Worm (Caenorhabditis elegans) whole organism, L1 larva: ENCODE measurements around the gene irld-65.

Experiments used
- C34B4.2 ChIP-seq: sonication (generic microtip); optimal IDR thresholded peaks from 2 replicates; lab custom pipeline; 2017; ENCODE audit warnings: mild to moderate bottlenecking, missing genetic modification characterization, missing compliant biosample characterization
- F16B12.6 ChIP-seq: fragments of 150-350 bp; optimal IDR thresholded peaks from 2 replicates; lab custom pipeline; 2014; ENCODE audit warnings: missing biosample characterization, missing genetic modification characterization
- alr-1 ChIP-seq: fragments of 200-800 bp; sonication (Bioruptor generic); optimal IDR thresholded peaks from 2 replicates; lab custom pipeline; 2018; ENCODE audit warnings: borderline replicate concordance, mild to moderate bottlenecking, missing genetic modification characterization, missing compliant biosample characterization
- ceh-63 ChIP-seq: fragments of 200-800 bp; sonication (Bioruptor generic); optimal IDR thresholded peaks from 2 replicates; lab custom pipeline; 2018; ENCODE audit warnings: mild to moderate bottlenecking, missing genetic modification characterization, missing compliant biosample characterization
- ceh-8 ChIP-seq: fragments of 200-800 bp; sonication (Bioruptor generic); optimal IDR thresholded peaks from 2 replicates; lab custom pipeline; 2018; ENCODE audit warnings: mild to moderate bottlenecking, missing genetic modification characterization, moderate library complexity, missing compliant biosample characterization
- ceh-82 ChIP-seq, 3 experiments: fragments of 150-350 bp in 1 of 3; sonication (generic microtip) in 2 of 3; optimal IDR thresholded peaks; 2 replicates each; lab custom pipeline; 2014 to 2017; ENCODE audit warnings: missing biosample characterization in 3 of 3, missing genetic modification characterization in 3 of 3
- ceh-90 ChIP-seq: sonication (generic microtip); optimal IDR thresholded peaks from 2 replicates; lab custom pipeline; 2016; ENCODE audit warnings: missing genetic modification characterization, missing compliant biosample characterization
- ces-1 ChIP-seq: fragments of 150-350 bp; optimal IDR thresholded peaks from 2 replicates; lab custom pipeline; 2014; ENCODE audit warnings: missing biosample characterization, missing genetic modification reagents, missing genetic modification characterization
- dpl-1 ChIP-seq, 3 experiments: fragments of 150-350 bp in 2 of 3; sonication (generic microtip) in 1 of 3; optimal IDR thresholded peaks; 2 replicates each; lab custom pipeline; 2014 to 2017; ENCODE audit warnings: missing biosample characterization in 3 of 3, missing genetic modification characterization in 3 of 3, missing genetic modification reagents in 3 of 3
- dsc-1 ChIP-seq: sonication (generic microtip); optimal IDR thresholded peaks from 2 replicates; lab custom pipeline; 2016; ENCODE audit warnings: mild to moderate bottlenecking, missing genetic modification characterization, missing compliant biosample characterization
- efl-1 ChIP-seq, 4 experiments: fragments of 150-350 bp; optimal IDR thresholded peaks in 3 of 4; peaks in 1 of 4; 1 replicate in 1 of 4; 2 replicates in 3 of 4; lab custom pipeline; 2014; ENCODE audit warnings: missing biosample characterization in 2 of 4, missing genetic modification characterization in 2 of 4, missing genetic modification reagents in 2 of 4
- elt-3 ChIP-seq, 6 experiments: fragments of 150-350 bp in 1 of 6; sonication (generic microtip); optimal IDR thresholded peaks; 2 replicates each; lab custom pipeline; 2017 to 2018; ENCODE audit warnings: missing biosample characterization in 6 of 6, missing genetic modification characterization in 6 of 6, inconsistent platforms in 1 of 6
- grh-1 ChIP-seq: fragments of 200-800 bp; sonication (Bioruptor generic); IDR thresholded peaks from 2 replicates; pipeline ENCODE4 v1.3.6; 2022; ENCODE audit warnings: missing genetic modification reagents, missing genetic modification characterization, missing compliant biosample characterization
- hlh-4 ChIP-seq: sonication (generic microtip); optimal IDR thresholded peaks from 2 replicates; lab custom pipeline; 2016; ENCODE audit warnings: mild to moderate bottlenecking, missing genetic modification characterization, missing compliant biosample characterization
- irx-1 ChIP-seq: sonication (generic microtip); optimal IDR thresholded peaks from 2 replicates; lab custom pipeline; 2016; ENCODE audit warnings: missing genetic modification characterization, missing compliant biosample characterization
- lin-13 ChIP-seq: fragments of 150-350 bp; optimal IDR thresholded peaks from 2 replicates; lab custom pipeline; 2014; ENCODE audit warnings: missing biosample characterization, missing genetic modification reagents, missing genetic modification characterization
- lin-35 ChIP-seq, 2 experiments: fragments of 150-350 bp; optimal IDR thresholded peaks; 2 replicates each; lab custom pipeline; 2014; ENCODE audit warnings: missing biosample characterization in 2 of 2, missing genetic modification characterization in 2 of 2, missing genetic modification reagents in 2 of 2
- lsy-2 ChIP-seq, 2 experiments: fragments of 150-350 bp; optimal IDR thresholded peaks; 2 replicates each; lab custom pipeline; 2014; ENCODE audit warnings: missing biosample characterization in 2 of 2, missing genetic modification characterization in 2 of 2
- mab-9 ChIP-seq: fragments of 200-800 bp; sonication (Bioruptor generic); IDR thresholded peaks from 2 replicates; pipeline ENCODE4 v1.3.6; 2022; ENCODE audit warnings: missing genetic modification reagents, missing genetic modification characterization, missing compliant biosample characterization
- mdl-1 ChIP-seq, 2 experiments: fragments of 150-350 bp; optimal IDR thresholded peaks; 2 replicates each; lab custom pipeline; 2014 to 2017; ENCODE audit warnings: missing biosample characterization in 2 of 2, missing genetic modification characterization in 2 of 2, inconsistent platforms in 1 of 2
- mep-1 ChIP-seq: fragments of 150-350 bp; optimal IDR thresholded peaks from 2 replicates; lab custom pipeline; 2014; ENCODE audit warnings: missing biosample characterization, missing genetic modification characterization
- nhr-12 ChIP-seq: sonication (generic microtip); optimal IDR thresholded peaks from 2 replicates; lab custom pipeline; 2017; ENCODE audit warnings: missing biosample characterization, missing genetic modification characterization
- nhr-76 ChIP-seq: sonication (generic microtip); optimal IDR thresholded peaks from 2 replicates; lab custom pipeline; 2017; ENCODE audit warnings: missing biosample characterization, missing genetic modification characterization
- nhr-90 ChIP-seq: sonication (generic microtip); optimal IDR thresholded peaks from 2 replicates; lab custom pipeline; 2016; ENCODE audit warnings: mild to moderate bottlenecking, missing genetic modification characterization, missing compliant biosample characterization; ENCODE audit not compliant: poor library complexity
- skn-1 ChIP-seq: fragments of 150-350 bp; optimal IDR thresholded peaks from 2 replicates; lab custom pipeline; 2014; ENCODE audit warnings: missing biosample characterization, missing genetic modification characterization
- snpc-4 ChIP-seq: fragments of 150-350 bp; optimal IDR thresholded peaks from 2 replicates; lab custom pipeline; 2014; ENCODE audit warnings: missing biosample characterization, missing genetic modification characterization
- snu-23 ChIP-seq: sonication (generic microtip); optimal IDR thresholded peaks from 2 replicates; lab custom pipeline; 2016; ENCODE audit warnings: missing genetic modification characterization, missing compliant biosample characterization
- sox-4 ChIP-seq: sonication (generic microtip); optimal IDR thresholded peaks from 2 replicates; lab custom pipeline; 2016; ENCODE audit warnings: missing genetic modification characterization, missing compliant biosample characterization
- sptf-1 ChIP-seq: fragments of 150-350 bp; optimal IDR thresholded peaks from 2 replicates; lab custom pipeline; 2014; ENCODE audit warnings: missing biosample characterization, missing genetic modification characterization
- sup-37 ChIP-seq: fragments of 200-800 bp; sonication (Bioruptor generic); optimal IDR thresholded peaks from 2 replicates; lab custom pipeline; 2018; ENCODE audit warnings: mild to moderate bottlenecking, missing genetic modification characterization, missing compliant biosample characterization
- unc-62 ChIP-seq: fragments of 150-350 bp; optimal IDR thresholded peaks from 2 replicates; lab custom pipeline; 2014; ENCODE audit warnings: missing biosample characterization, missing genetic modification reagents, missing genetic modification characterization
- unc-98 ChIP-seq: fragments of 200-800 bp; sonication (Bioruptor generic); IDR thresholded peaks from 2 replicates; pipeline ENCODE4 v1.3.6; 2022; ENCODE audit warnings: missing genetic modification characterization, missing compliant biosample characterization
- ztf-11 ChIP-seq, 2 experiments: sonication (generic microtip); optimal IDR thresholded peaks; 2 replicates each; lab custom pipeline; 2016 to 2017; ENCODE audit warnings: missing genetic modification characterization in 2 of 2, missing biosample characterization in 1 of 2, missing compliant biosample characterization in 1 of 2
- ztf-4 ChIP-seq: fragments of 150-350 bp; optimal IDR thresholded peaks from 2 replicates; lab custom pipeline; 2014; ENCODE audit warnings: missing biosample characterization, missing genetic modification characterization

Gene irld-65

ce11 chrII:2919074-2919857 is 18.5 kb downstream of the irld-65 start, which contains the start of the genes ncap-1 and Y110A2AR.1:
TSS of gene ncap-1 (minus strand) at chrII:2919314.
TSS of gene Y110A2AR.1 (plus strand) at chrII:2919710.
- TF ChIP-seq unc-98 (GFP tag; lab: Robert Waterston, UW) (no peak), irx-1 (tag; lab: Kevin White, UChicago) (no peak), lin-13 (no peak), mep-1 (tag; lab: Kevin White, UChicago) (peak; percentile 1), lsy-2 (tag; optimal IDR thresholded peaks at IDR 0.05; lab: Kevin White, UChicago) (peak in 1 of 2 experiments; percentile 13), efl-1 (optimal IDR thresholded peaks at IDR 0.05; lab: Kevin White, UChicago) (peak; percentile 37 to 81), efl-1 (GFP tag; optimal IDR thresholded peaks at IDR 0.05 in 1 of 2; lab: Kevin White, UChicago) (peak; percentile 82 to 98), lin-35 (GFP tag; optimal IDR thresholded peaks at IDR 0.05; lab: Kevin White, UChicago) (peak; percentile 68 to 88), snu-23 (no peak), ceh-82 (tag; optimal IDR thresholded peaks at IDR 0.05; lab: Kevin White, UChicago) (peak in 1 of 3 experiments; percentile 18), dpl-1 (GFP tag; optimal IDR thresholded peaks at IDR 0.05; lab: Kevin White, UChicago) (peak; percentile 49 to 83 (median 74))

DNA sequence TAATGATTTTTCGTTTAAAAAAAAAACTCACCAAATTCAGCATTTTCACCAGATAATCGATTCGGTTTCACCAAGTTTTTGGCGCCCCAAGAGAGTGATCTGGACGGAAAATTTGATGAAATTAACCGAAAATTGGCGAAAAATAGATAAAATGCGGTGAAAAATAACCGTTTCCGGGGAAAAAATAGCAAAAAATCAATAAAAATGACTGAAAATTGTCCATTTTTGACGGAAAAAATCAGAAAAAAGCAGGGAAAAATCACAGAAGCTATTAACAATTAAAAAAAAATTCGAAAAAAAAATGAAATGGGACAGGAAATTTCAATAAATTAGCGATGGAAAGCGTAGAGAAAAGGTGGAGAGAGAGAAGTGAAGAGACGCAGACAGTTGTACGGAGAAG is 24.2 kb downstream of the irld-65 start, which contains the start of gene ubc-15:
TSS of gene ubc-15 (minus strand) at position 101 of the 400 bp plus-strand sequence.
- TF ChIP-seq ceh-90 (no peak), nhr-90 (tag; lab: Kevin White, UChicago) (no peak), C34B4.2 (tag; lab: Kevin White, UChicago) (no peak), F16B12.6 (tag; lab: Kevin White, UChicago) (no peak), nhr-12 (tag; lab: Kevin White, UChicago) (no peak), ceh-82 (tag; optimal IDR thresholded peaks at IDR 0.05; lab: Kevin White, UChicago) (no peak), snu-23 (no peak), ztf-4 (tag; lab: Kevin White, UChicago) (no peak), ceh-63 (GFP tag; lab: Kevin White, UChicago) (no peak)

ce11 chrII:2903748-2904147 is 34.0 kb downstream of the irld-65 start:
- no peak for TF ChIP-seq ceh-90
- peak; percentile 81 for TF ChIP-seq ceh-8
- TF ChIP-seq hlh-4 (tag; lab: Kevin White, UChicago), result no peak

DNA sequence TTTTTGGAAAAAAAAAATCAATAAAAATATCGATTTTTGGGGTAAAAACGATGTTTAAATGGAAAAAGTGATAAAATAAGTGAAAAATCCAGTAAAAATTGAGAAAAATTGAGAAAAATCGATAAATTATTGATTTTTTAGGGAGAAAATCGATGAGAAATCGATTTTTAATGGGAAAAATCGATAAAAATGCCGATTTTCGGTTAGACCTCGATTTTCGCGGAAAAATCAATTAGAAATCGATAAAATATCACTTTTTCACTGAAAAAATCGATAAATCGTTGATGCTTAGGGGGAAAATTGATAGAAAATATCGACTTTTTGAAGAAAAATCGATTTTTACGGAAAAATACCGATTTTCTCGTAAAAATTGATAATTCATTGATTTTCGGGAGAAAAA is 36.6 kb downstream of the irld-65 start:
- no peak for TF ChIP-seq skn-1 (tag; lab: Kevin White, UChicago)
- no peak for TF ChIP-seq nhr-76 (tag; lab: Kevin White, UChicago)
- no peak for TF ChIP-seq mab-9 (GFP tag; lab: Robert Waterston, UW)
- no peak for TF ChIP-seq dsc-1 (tag; lab: Kevin White, UChicago)
- TF ChIP-seq ces-1, result no peak
- TF ChIP-seq snpc-4 (tag; lab: Kevin White, UChicago), result no peak
- no peak for TF ChIP-seq mdl-1 (tag; optimal IDR thresholded peaks at IDR 0.05; lab: Kevin White, UChicago)
- no peak for TF ChIP-seq elt-3 (tag; optimal IDR thresholded peaks at IDR 0.05; lab: Kevin White, UChicago)
- TF ChIP-seq sup-37 (GFP tag; lab: Kevin White, UChicago), result no peak

DNA sequence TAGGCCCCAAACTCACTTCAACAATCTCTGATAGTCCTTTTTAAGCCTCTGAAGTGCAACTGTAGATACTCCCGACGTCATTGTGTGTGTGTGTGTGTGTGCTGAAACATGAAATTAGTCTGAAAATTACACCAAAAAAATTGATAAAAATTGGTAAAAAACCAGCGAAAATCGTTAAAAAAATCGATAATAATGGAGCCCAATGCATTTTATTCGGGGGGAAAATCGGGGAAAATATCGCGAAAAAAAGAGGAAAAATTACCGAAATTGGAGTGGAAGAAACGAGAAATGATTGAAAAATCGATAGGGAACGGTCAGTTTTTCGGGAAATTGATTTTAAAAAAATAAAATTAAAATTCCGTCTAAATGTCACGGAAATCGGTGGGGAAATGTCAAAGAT is 37.5 kb downstream of the irld-65 start, which contains the start of gene ubc-26:
TSS of gene ubc-26 (minus strand) at position 101 of the 400 bp plus-strand sequence.
- TF ChIP-seq mdl-1 (tag; optimal IDR thresholded peaks at IDR 0.05; lab: Kevin White, UChicago) (no peak), elt-3 (tag; optimal IDR thresholded peaks at IDR 0.05; lab: Kevin White, UChicago) (no peak), lin-35 (GFP tag; optimal IDR thresholded peaks at IDR 0.05; lab: Kevin White, UChicago) (no peak), unc-62 (GFP tag; lab: Kevin White, UChicago) (no peak), irx-1 (tag; lab: Kevin White, UChicago) (no peak), alr-1 (tag; lab: Kevin White, UChicago) (no peak), hlh-4 (tag; lab: Kevin White, UChicago) (no peak), unc-98 (GFP tag; lab: Robert Waterston, UW) (no peak), snpc-4 (tag; lab: Kevin White, UChicago) (no peak), sup-37 (GFP tag; lab: Kevin White, UChicago) (no peak), sox-4 (tag; lab: Kevin White, UChicago) (no peak), snu-23 (no peak), ztf-11 (tag; optimal IDR thresholded peaks at IDR 0.05; lab: Kevin White, UChicago) (no peak), grh-1 (GFP tag; lab: Robert Waterston, UW) (no peak), sptf-1 (tag; lab: Kevin White, UChicago) (no peak)
